Worm (Caenorhabditis elegans) whole organism, L4 larva: Measurements from ENCODE around the gene C27H5.2.
A peak's percentile ranks its signal among the peaks of the same experiment; 100 is the strongest.

Experiments used
- F44E2.7 ChIP-seq: fragments of 200-800 bp; sonication (Bioruptor generic); IDR thresholded peaks from 2 replicates; pipeline ENCODE4 v2.1.2; 2022; ENCODE audit warnings: missing genetic modification characterization, missing compliant biosample characterization
- T20F7.1 ChIP-seq: fragments of 200-800 bp; sonication (Bioruptor generic); optimal IDR thresholded peaks from 2 replicates; lab custom pipeline; 2018; ENCODE audit warnings: mild to moderate bottlenecking, missing genetic modification characterization, missing compliant biosample characterization
- Y105C5A.15 ChIP-seq: fragments of 200-800 bp; sonication (Bioruptor generic); IDR thresholded peaks from 2 replicates; pipeline ENCODE4 v1.3.6; 2022; ENCODE audit warnings: missing genetic modification characterization, missing compliant biosample characterization
- Y5F2A.4 ChIP-seq: fragments of 200-800 bp; sonication (Bioruptor generic); optimal IDR thresholded peaks from 2 replicates; lab custom pipeline; 2018; ENCODE audit warnings: mild to moderate bottlenecking, missing genetic modification characterization, missing compliant biosample characterization
- Y75B8A.6 ChIP-seq: fragments of 200-800 bp; sonication (Bioruptor generic); IDR thresholded peaks from 2 replicates; pipeline ENCODE4 v1.3.6; 2022; ENCODE audit warnings: missing genetic modification reagents, missing genetic modification characterization, missing compliant biosample characterization
- ZK546.5 ChIP-seq, 2 experiments: sonication (generic microtip); optimal IDR thresholded peaks; 2 replicates each; lab custom pipeline; 2017; ENCODE audit warnings: missing biosample characterization in 2 of 2, missing genetic modification characterization in 2 of 2
- ama-1 ChIP-seq: fragments of 150-350 bp; optimal IDR thresholded peaks from 2 replicates; lab custom pipeline; 2014; ENCODE audit warnings: inconsistent platforms, mixed read lengths
- arid-1 ChIP-seq: fragments of 200-800 bp; sonication (Bioruptor generic); conservative IDR thresholded peaks from 2 replicates; pipeline ENCODE4 v1.3.6; 2022; ENCODE audit warnings: missing genetic modification reagents, missing genetic modification characterization, missing compliant biosample characterization
- attf-4 ChIP-seq: sonication (generic microtip); optimal IDR thresholded peaks from 3 replicates; lab custom pipeline; 2017; ENCODE audit warnings: missing biosample characterization, missing genetic modification characterization
- ceh-28 ChIP-seq: fragments of 150-350 bp; optimal IDR thresholded peaks from 2 replicates; lab custom pipeline; 2014; ENCODE audit warnings: missing biosample characterization, missing genetic modification reagents, missing genetic modification characterization
- ceh-32 ChIP-seq: sonication (generic microtip); optimal IDR thresholded peaks from 2 replicates; lab custom pipeline; 2016; ENCODE audit warnings: mild to moderate bottlenecking, missing genetic modification characterization, missing compliant biosample characterization; ENCODE audit not compliant: poor library complexity
- ceh-62 ChIP-seq: sonication (generic microtip); optimal IDR thresholded peaks from 2 replicates; lab custom pipeline; 2017; ENCODE audit warnings: missing biosample characterization, missing genetic modification characterization
- ceh-82 ChIP-seq: sonication (generic microtip); optimal IDR thresholded peaks from 2 replicates; lab custom pipeline; 2017; ENCODE audit warnings: missing biosample characterization, missing genetic modification characterization
- daf-12 ChIP-seq: fragments of 150-350 bp; optimal IDR thresholded peaks from 2 replicates; lab custom pipeline; 2014; ENCODE audit warnings: missing biosample characterization, missing genetic modification reagents, missing genetic modification characterization
- daf-16 ChIP-seq, 3 experiments: sonication (generic microtip); optimal IDR thresholded peaks; 2 replicates each; lab custom pipeline; 2016 to 2017; ENCODE audit warnings: missing genetic modification characterization in 3 of 3, missing genetic modification reagents in 3 of 3, mild to moderate bottlenecking in 2 of 3, missing compliant biosample characterization in 2 of 3, missing biosample characterization in 1 of 3, moderate library complexity in 1 of 3
- dmd-9 ChIP-seq: fragments of 200-800 bp; sonication (Bioruptor generic); IDR thresholded peaks from 2 replicates; pipeline ENCODE4 v1.3.6; 2022; ENCODE audit warnings: missing genetic modification reagents, missing genetic modification characterization, missing compliant biosample characterization
- duxl-1 ChIP-seq: sonication (generic microtip); optimal IDR thresholded peaks from 2 replicates; lab custom pipeline; 2016; ENCODE audit warnings: mild to moderate bottlenecking, missing genetic modification characterization, moderate library complexity, missing compliant biosample characterization; ENCODE audit not compliant: poor library complexity
- egl-43 ChIP-seq: fragments of 200-800 bp; sonication (Bioruptor generic); IDR thresholded peaks from 2 replicates; pipeline ENCODE4 v1.3.6; 2022; ENCODE audit warnings: missing genetic modification reagents, missing genetic modification characterization, missing compliant biosample characterization
- fkh-10 ChIP-seq: fragments of 150-350 bp; optimal IDR thresholded peaks from 2 replicates; lab custom pipeline; 2014; ENCODE audit warnings: missing biosample characterization, missing genetic modification reagents, missing genetic modification characterization
- hif-1 ChIP-seq, 2 experiments: sonication (generic microtip); optimal IDR thresholded peaks; 2 replicates each; lab custom pipeline; 2016 to 2017; ENCODE audit warnings: missing compliant biosample characterization in 2 of 2, missing genetic modification characterization in 2 of 2, missing genetic modification reagents in 2 of 2, missing genotype in 2 of 2, mild to moderate bottlenecking in 1 of 2
- hlh-11 ChIP-seq: fragments of 200-800 bp; sonication (Bioruptor generic); optimal IDR thresholded peaks from 2 replicates; lab custom pipeline; 2018; ENCODE audit warnings: mild to moderate bottlenecking, missing genetic modification characterization, missing compliant biosample characterization
- hmg-1.1 ChIP-seq: fragments of 200-800 bp; sonication (Bioruptor generic); IDR thresholded peaks from 2 replicates; pipeline ENCODE4 v1.3.6; 2022; ENCODE audit warnings: missing genetic modification reagents, missing genetic modification characterization, missing compliant biosample characterization
- jun-1 ChIP-seq: fragments of 150-350 bp; optimal IDR thresholded peaks from 2 replicates; lab custom pipeline; 2014; ENCODE audit warnings: missing biosample characterization, missing genetic modification reagents, missing genetic modification characterization
- lin-1 ChIP-seq: fragments of 200-800 bp; sonication (Bioruptor generic); IDR thresholded peaks from 2 replicates; pipeline ENCODE4 v1.3.6; 2022; ENCODE audit warnings: missing genetic modification reagents, missing genetic modification characterization, missing compliant biosample characterization
- lin-29 ChIP-seq: fragments of 200-800 bp; sonication (Bioruptor generic); IDR thresholded peaks from 2 replicates; pipeline ENCODE4 v1.3.6; 2022; ENCODE audit warnings: missing genetic modification reagents, missing genetic modification characterization, missing compliant biosample characterization
- lir-3 ChIP-seq: sonication (generic microtip); optimal IDR thresholded peaks from 2 replicates; lab custom pipeline; 2016; ENCODE audit warnings: mild to moderate bottlenecking, missing genetic modification characterization, missing compliant biosample characterization
- lsy-2 ChIP-seq, 2 experiments: fragments of 150-350 bp in 1 of 2; sonication (generic microtip) in 1 of 2; optimal IDR thresholded peaks; 2 replicates each; lab custom pipeline; 2014 to 2017; ENCODE audit warnings: missing biosample characterization in 2 of 2, missing genetic modification characterization in 2 of 2
- mdt-29 ChIP-seq: fragments of 200-800 bp; sonication (Bioruptor generic); IDR thresholded peaks from 2 replicates; pipeline ENCODE4 v1.3.6; 2022; ENCODE audit warnings: missing genetic modification reagents, missing genetic modification characterization, missing compliant biosample characterization
- mxl-3 ChIP-seq: fragments of 200-800 bp; sonication (Bioruptor generic); optimal IDR thresholded peaks from 2 replicates; lab custom pipeline; 2018; ENCODE audit warnings: mild to moderate bottlenecking, missing genetic modification characterization, missing compliant biosample characterization
- nhr-11 ChIP-seq: fragments of 150-350 bp; optimal IDR thresholded peaks from 2 replicates; lab custom pipeline; 2014; ENCODE audit warnings: missing biosample characterization, missing genetic modification characterization
- nhr-111 ChIP-seq: fragments of 200-800 bp; sonication (Bioruptor generic); optimal IDR thresholded peaks from 2 replicates; lab custom pipeline; 2018; ENCODE audit warnings: mild to moderate bottlenecking, missing genetic modification characterization, missing compliant biosample characterization
- nhr-237 ChIP-seq: sonication (generic microtip); optimal IDR thresholded peaks from 2 replicates; lab custom pipeline; 2017; ENCODE audit warnings: missing biosample characterization, missing genetic modification characterization
- nhr-25 ChIP-seq: sonication (generic microtip); optimal IDR thresholded peaks from 2 replicates; lab custom pipeline; 2017; ENCODE audit warnings: missing genetic modification characterization, mild to moderate bottlenecking, missing compliant biosample characterization, antibody characterized with exemption, moderate library complexity, borderline replicate concordance; ENCODE audit not compliant: insufficient read depth
- nhr-28 ChIP-seq: fragments of 150-350 bp; optimal IDR thresholded peaks from 2 replicates; lab custom pipeline; 2014; ENCODE audit warnings: missing biosample characterization, missing genetic modification characterization
- nhr-42 ChIP-seq: fragments of 200-800 bp; sonication (Bioruptor generic); IDR thresholded peaks from 2 replicates; pipeline ENCODE4 v1.3.6; 2022; ENCODE audit warnings: missing genetic modification characterization, missing compliant biosample characterization
- nhr-48 ChIP-seq: sonication (generic microtip); optimal IDR thresholded peaks from 2 replicates; lab custom pipeline; 2016; ENCODE audit warnings: mild to moderate bottlenecking, missing genetic modification characterization, missing compliant biosample characterization
- nhr-6 ChIP-seq: fragments of 150-350 bp; optimal IDR thresholded peaks from 2 replicates; lab custom pipeline; 2014; ENCODE audit warnings: missing biosample characterization, missing genetic modification characterization
- nhr-76 ChIP-seq: fragments of 150-350 bp; optimal IDR thresholded peaks from 2 replicates; lab custom pipeline; 2014; ENCODE audit warnings: missing biosample characterization, missing genetic modification characterization
- nhr-77 ChIP-seq: fragments of 150-350 bp; optimal IDR thresholded peaks from 2 replicates; lab custom pipeline; 2014; ENCODE audit warnings: missing biosample characterization, missing genetic modification characterization
- php-3 ChIP-seq: fragments of 200-800 bp; sonication (Bioruptor generic); IDR thresholded peaks from 2 replicates; pipeline ENCODE4 v1.3.6; 2022; ENCODE audit warnings: missing genetic modification reagents, missing genetic modification characterization, missing compliant biosample characterization
- rbr-2 ChIP-seq: sonication (generic microtip); optimal IDR thresholded peaks from 2 replicates; lab custom pipeline; 2016; ENCODE audit warnings: missing genotype, missing genetic modification characterization, missing compliant biosample characterization
- sdz-12 ChIP-seq: fragments of 200-800 bp; sonication (Bioruptor generic); optimal IDR thresholded peaks from 2 replicates; lab custom pipeline; 2018; ENCODE audit warnings: mild to moderate bottlenecking, missing genetic modification characterization, missing compliant biosample characterization
- snpc-1.2 ChIP-seq: fragments of 200-800 bp; sonication (Bioruptor generic); IDR thresholded peaks from 2 replicates; pipeline ENCODE4 v1.3.6; 2022; ENCODE audit warnings: missing genetic modification reagents, missing genetic modification characterization, missing compliant biosample characterization
- snpc-4 ChIP-seq: fragments of 150-350 bp; optimal IDR thresholded peaks from 2 replicates; lab custom pipeline; 2014; ENCODE audit warnings: missing biosample characterization, missing genetic modification characterization
- unc-62 ChIP-seq, 3 experiments: fragments of 150-350 bp in 1 of 3; sonication (generic microtip); optimal IDR thresholded peaks in 2 of 3; peaks in 1 of 3; 1 replicate in 1 of 3; 2 replicates in 2 of 3; lab custom pipeline; 2014 to 2017; ENCODE audit warnings: missing biosample characterization in 3 of 3, missing genetic modification characterization in 3 of 3, missing genetic modification reagents in 3 of 3, missing genotype in 1 of 3
- vab-7 ChIP-seq: fragments of 200-800 bp; sonication (Bioruptor generic); IDR thresholded peaks from 2 replicates; pipeline ENCODE4 v1.3.6; 2022; ENCODE audit warnings: missing genetic modification reagents, missing genetic modification characterization, missing compliant biosample characterization
- zag-1 ChIP-seq: fragments of 150-350 bp; optimal IDR thresholded peaks from 2 replicates; lab custom pipeline; 2014; ENCODE audit warnings: missing biosample characterization, missing genetic modification characterization
- zip-2 ChIP-seq: fragments of 150-350 bp; optimal IDR thresholded peaks from 2 replicates; lab custom pipeline; 2014; ENCODE audit warnings: missing biosample characterization, missing genetic modification characterization
- ztf-7 ChIP-seq: fragments of 150-350 bp; optimal IDR thresholded peaks from 2 replicates; lab custom pipeline; 2014; ENCODE audit warnings: missing biosample characterization, missing genetic modification characterization

Gene C27H5.2

ce11 chrII:7151969-7152631 lies 3.3 kb upstream of the C27H5.2 start, which contains the start of gene fust-1:
Gene fust-1 (plus strand): TSS chrII:7152581.
- TF ChIP-seq mxl-3 (peak; percentile 77), hmg-1.1 (GFP tag; lab: Robert Waterston, UW) (peak; percentile 94), jun-1 (tag; lab: Kevin White, UChicago) (peak; percentile 85), Y105C5A.15 (no peak), nhr-48 (tag; lab: Kevin White, UChicago) (peak; percentile 90), nhr-76 (tag; lab: Kevin White, UChicago) (peak; percentile 71), fkh-10 (GFP tag; lab: Kevin White, UChicago) (peak; percentile 82), nhr-111 (GFP tag; lab: Kevin White, UChicago) (no peak), nhr-28 (peak; percentile 87), lsy-2 (tag; optimal IDR thresholded peaks at IDR 0.05; lab: Kevin White, UChicago) (peak; percentile 80 to 97), dmd-9 (GFP tag; lab: Robert Waterston, UW) (peak; percentile 77; the same call in 1 of the 2 replicates), ceh-32 (tag; lab: Kevin White, UChicago) (peak; percentile 16), vab-7 (GFP tag; lab: Robert Waterston, UW) (0 out of 2 replicates have a peak, but pooled peaks have one; percentile 49), nhr-11 (tag; lab: Kevin White, UChicago) (peak; percentile 94), mdt-29 (GFP tag; lab: Robert Waterston, UW) (peak; percentile 91), snpc-4 (tag; lab: Kevin White, UChicago) (no peak), arid-1 (peak; percentile 96), php-3 (GFP tag; lab: Robert Waterston, UW) (peak; percentile 86), unc-62 (GFP tag; optimal IDR thresholded peaks at IDR 0.05 in 1 of 2; lab: Kevin White, UChicago) (peak in 1 of 2 experiments; percentile 90), unc-62 (tag; optimal IDR thresholded peaks at IDR 0.05; lab: Kevin White, UChicago) (no peak), lir-3 (tag; lab: Kevin White, UChicago) (peak; percentile 38), ceh-28 (tag; lab: Kevin White, UChicago) (no peak), nhr-42 (GFP tag; lab: Robert Waterston, UW) (peak; percentile 93), T20F7.1 (GFP tag; lab: Kevin White, UChicago) (peak; percentile 90), hif-1 (tag; optimal IDR thresholded peaks at IDR 0.05; lab: Kevin White, UChicago) (peak; percentile 36 to 71), Y5F2A.4 (GFP tag; lab: Kevin White, UChicago) (peak; percentile 21), daf-16 (GFP tag; optimal IDR thresholded peaks at IDR 0.05; lab: Kevin White, UChicago) (peak in 1 of 2 experiments; percentile 89), daf-16 (tag; optimal IDR thresholded peaks at IDR 0.05; lab: Kevin White, UChicago) (peak; percentile 67), zag-1 (peak; percentile 72), rbr-2 (peak; percentile 96), ceh-62 (tag; lab: Kevin White, UChicago) (no peak), Y75B8A.6 (GFP tag; lab: Robert Waterston, UW) (no peak), F44E2.7 (GFP tag; lab: Robert Waterston, UW) (peak; percentile 67; the same call in 1 of the 2 replicates), nhr-25 (tag; lab: Kevin White, UChicago) (peak; percentile 93), zip-2 (peak; percentile 76), nhr-6 (tag; lab: Kevin White, UChicago) (peak; percentile 85), ama-1 (lab: Kevin White, UChicago) (peak; percentile 72), duxl-1 (tag; lab: Kevin White, UChicago) (peak; percentile 92), egl-43 (GFP tag; lab: Robert Waterston, UW) (peak; percentile 88), snpc-1.2 (GFP tag; lab: Robert Waterston, UW) (peak; percentile 78), ceh-82 (tag; lab: Kevin White, UChicago) (no peak), attf-4 (tag; lab: Kevin White, UChicago) (no peak), hlh-11 (peak; percentile 95), sdz-12 (no peak), nhr-237 (tag; lab: Kevin White, UChicago) (no peak), daf-12 (tag; lab: Kevin White, UChicago) (no peak), ZK546.5 (tag; optimal IDR thresholded peaks at IDR 0.05; lab: Kevin White, UChicago) (peak in 1 of 2 experiments; percentile 64), nhr-77 (tag; lab: Kevin White, UChicago) (peak; percentile 85), ztf-7 (peak; percentile 84), lin-29 (GFP tag; lab: Robert Waterston, UW) (peak; percentile 84), lin-1 (peak; percentile 89)
